Worm (Caenorhabditis elegans): ENCODE measurements around the gene fbxb-78.

Gene fbxb-78

DNA sequence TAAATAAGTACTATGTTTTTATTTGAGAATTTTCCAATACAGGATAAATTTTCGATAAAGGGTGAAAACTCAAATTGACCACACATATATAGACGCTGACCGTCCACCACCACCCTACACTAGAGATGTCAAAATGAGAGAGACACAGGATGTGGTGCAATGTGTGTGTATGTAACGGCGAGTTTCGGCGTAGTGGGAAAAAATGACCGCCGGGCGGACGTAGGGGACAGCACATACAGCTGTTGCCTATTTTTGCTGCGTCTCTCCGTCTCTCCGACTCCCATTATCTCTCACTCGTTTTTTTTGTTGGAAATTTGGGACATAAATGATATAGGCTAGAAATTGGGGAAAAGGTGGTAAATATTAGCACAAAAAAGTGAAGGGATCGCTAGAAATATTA, 43.8 kb downstream of the fbxb-78 start:
- TF ChIP-seq ceh-36 (tag; optimal IDR thresholded peaks at IDR 0.05) (no peak), F13C5.2 (tag; optimal IDR thresholded peaks at IDR 0.05) (peak; percentile 18), hmg-4 (GFP tag; optimal IDR thresholded peaks at IDR 0.05) (peak; percentile 55)

ce11 chrIV:4788332-4788731, 51.0 kb downstream of the fbxb-78 start, which contains the start of gene nhr-104:
TSS of gene nhr-104 (minus strand) at chrIV:4788692.
- no peak for TF ChIP-seq tra-4 (tag; optimal IDR thresholded peaks at IDR 0.05)
- no peak for TF ChIP-seq F13C5.2 (tag; optimal IDR thresholded peaks at IDR 0.05)
- TF ChIP-seq ceh-13 (GFP tag; optimal IDR thresholded peaks at IDR 0.05): no peak
- TF ChIP-seq B0310.2 (tag; optimal IDR thresholded peaks at IDR 0.05): no peak
- TF ChIP-seq hmbx-1 (tag; optimal IDR thresholded peaks at IDR 0.05): no peak
- no peak for TF ChIP-seq aly-1 (tag; optimal IDR thresholded peaks at IDR 0.05)
- no peak for TF ChIP-seq sea-1 (GFP tag; conservative IDR thresholded peaks at IDR 0.05)
- TF ChIP-seq flt-1 (GFP tag; IDR thresholded peaks at IDR 0.05): no peak
